Fruit fly (Drosophila melanogaster) whole organism, embryonic: Measurements from ENCODE around the gene Mkp3.

Source experiments
- Atf3 ChIP-seq: fragments of 200-800 bp; sonication (Bioruptor generic); optimal IDR thresholded peaks from 3 replicates; lab custom pipeline; 2016; ENCODE audit warnings: missing biosample characterization, missing genetic modification characterization
- Awh ChIP-seq: fragments of 200-800 bp; sonication (Bioruptor generic); IDR thresholded peaks from 2 replicates; pipeline ENCODE4, ENCODE4 v1.3.6; 2022; ENCODE audit warnings: missing biosample characterization, missing genetic modification characterization
- CG12155 ChIP-seq: fragments of 200-800 bp; sonication (Bioruptor generic); optimal IDR thresholded peaks from 3 replicates; lab custom pipeline; 2016; ENCODE audit warnings: missing biosample characterization, missing genetic modification characterization
- CG12219 ChIP-seq: fragments of 200-800 bp; sonication (Bioruptor generic); optimal IDR thresholded peaks from 3 replicates; lab custom pipeline; 2018; ENCODE audit warnings: missing biosample characterization, mild to moderate bottlenecking, missing genetic modification characterization
- CG12299 ChIP-seq: fragments of 200-800 bp; sonication (Bioruptor generic); optimal IDR thresholded peaks from 2 replicates; lab custom pipeline; 2018; ENCODE audit warnings: missing biosample characterization, mild to moderate bottlenecking, missing genetic modification characterization
- CG1233 ChIP-seq: fragments of 200-800 bp; sonication (Bioruptor generic); optimal IDR thresholded peaks from 4 replicates; lab custom pipeline; 2018; ENCODE audit warnings: missing biosample characterization, mild to moderate bottlenecking, missing genetic modification characterization
- CG13424 ChIP-seq: fragments of 200-800 bp; sonication (Bioruptor generic); optimal IDR thresholded peaks from 2 replicates; lab custom pipeline; 2019; ENCODE audit warnings: missing biosample characterization, mild to moderate bottlenecking, missing genetic modification characterization, moderate library complexity
- CG17186 ChIP-seq: fragments of 200-800 bp; sonication (Bioruptor generic); optimal IDR thresholded peaks from 3 replicates; lab custom pipeline; 2017; ENCODE audit warnings: missing biosample characterization, missing genetic modification reagents, missing genetic modification characterization
- CG17612 ChIP-seq: fragments of 200-800 bp; sonication (Bioruptor generic); IDR thresholded peaks from 2 replicates; pipeline ENCODE4 v1.3.6; 2022; ENCODE audit warnings: missing biosample characterization, missing genetic modification characterization
- CG1792 ChIP-seq: fragments of 200-800 bp; sonication (Bioruptor generic); optimal IDR thresholded peaks from 2 replicates; lab custom pipeline; 2016; ENCODE audit warnings: missing biosample characterization, missing genetic modification characterization
- CG30020 ChIP-seq: fragments of 200-800 bp; optimal IDR thresholded peaks from 2 replicates; lab custom pipeline; 2019; ENCODE audit warnings: missing biosample characterization, mild to moderate bottlenecking, missing genetic modification characterization, moderate library complexity
- CG30431 ChIP-seq: fragments of 200-800 bp; sonication (Bioruptor generic); optimal IDR thresholded peaks from 2 replicates; lab custom pipeline; 2017; ENCODE audit warnings: missing biosample characterization, missing genetic modification characterization
- CG3065 ChIP-seq: fragments of 200-800 bp; sonication (Bioruptor generic); optimal IDR thresholded peaks from 2 replicates; lab custom pipeline; 2016; ENCODE audit warnings: missing biosample characterization, missing genetic modification characterization
- CG3407 ChIP-seq: fragments of 200-800 bp; sonication (Bioruptor generic); optimal IDR thresholded peaks from 2 replicates; lab custom pipeline; 2018; ENCODE audit warnings: missing biosample characterization, mild to moderate bottlenecking, missing genetic modification characterization
- CG3726 ChIP-seq: fragments of 200-800 bp; sonication (Bioruptor generic); IDR thresholded peaks from 3 replicates; pipeline ENCODE4, ENCODE4 v1.3.6; 2022; ENCODE audit warnings: missing biosample characterization, missing genetic modification characterization
- CG6791 ChIP-seq: fragments of 200-800 bp; sonication (Bioruptor generic); IDR thresholded peaks from 3 replicates; pipeline ENCODE4 v1.3.6; 2022; ENCODE audit warnings: missing biosample characterization, missing genetic modification characterization; ENCODE audit not compliant: partially characterized antibody
- CG9932 ChIP-seq: fragments of 200-800 bp; sonication (Bioruptor generic); IDR thresholded peaks from 2 replicates; pipeline ENCODE4 v1.3.6; 2022; ENCODE audit warnings: missing biosample characterization, missing genetic modification characterization
- D ChIP-seq, 2 experiments: fragments of 200-800 bp in 1 of 2; fragments of >200 bp in 1 of 2; sonication (Bioruptor generic) in 1 of 2; optimal IDR thresholded peaks; 2 replicates in 1 of 2; 3 replicates in 1 of 2; lab custom pipeline; 2017; ENCODE audit warnings: mild to moderate bottlenecking in 1 of 2, missing biosample characterization in 1 of 2, missing genetic modification characterization in 1 of 2, missing genetic modification reagents in 1 of 2
- H15 ChIP-seq: fragments of 200-800 bp; sonication (Bioruptor generic); IDR thresholded peaks from 3 replicates; pipeline ENCODE4 v1.3.6; 2022; ENCODE audit warnings: missing biosample characterization, missing genetic modification characterization
- H2.0 ChIP-seq: fragments of 200-800 bp; sonication (Bioruptor generic); IDR thresholded peaks from 2 replicates; pipeline ENCODE4 v1.3.6; 2022; ENCODE audit warnings: missing biosample characterization, missing genetic modification characterization
- HLH3B ChIP-seq: fragments of 200-800 bp; sonication (Bioruptor generic); IDR thresholded peaks from 2 replicates; pipeline ENCODE4 v1.3.6; 2022; ENCODE audit warnings: missing biosample characterization, missing genetic modification characterization
- HmgZ ChIP-seq: fragments of 200-800 bp; sonication (Bioruptor generic); optimal IDR thresholded peaks from 2 replicates; lab custom pipeline; 2018; ENCODE audit warnings: missing biosample characterization, mild to moderate bottlenecking, missing genetic modification characterization
- Lim3 ChIP-seq: fragments of 200-800 bp; sonication (Bioruptor generic); IDR thresholded peaks from 2 replicates; pipeline ENCODE4 v1.3.6; 2022; ENCODE audit warnings: missing biosample characterization, missing genetic modification characterization
- Ravus ChIP-seq: fragments of 200-800 bp; sonication (Bioruptor generic); IDR thresholded peaks from 2 replicates; pipeline ENCODE4 v1.3.6; 2022; ENCODE audit warnings: missing biosample characterization, missing genetic modification characterization
- Side ChIP-seq: fragments of 200-800 bp; sonication (Bioruptor generic); optimal IDR thresholded peaks from 2 replicates; lab custom pipeline; 2016; ENCODE audit warnings: missing biosample characterization, missing genetic modification characterization
- ap ChIP-seq: fragments of 200-800 bp; sonication (Bioruptor generic); IDR thresholded peaks from 2 replicates; pipeline ENCODE4 v1.3.6; 2022; ENCODE audit warnings: missing biosample characterization, missing genetic modification characterization
- bab2 ChIP-seq: fragments of 200-800 bp; sonication (Bioruptor generic); optimal IDR thresholded peaks from 2 replicates; lab custom pipeline; 2016; ENCODE audit warnings: missing biosample characterization, missing genetic modification characterization
- cad ChIP-seq: fragments of >200 bp; optimal IDR thresholded peaks from 2 replicates; lab custom pipeline; 2017; ENCODE audit warnings: missing biosample characterization, missing genetic modification characterization
- cato ChIP-seq: fragments of 200-800 bp; sonication (Bioruptor generic); optimal IDR thresholded peaks from 2 replicates; lab custom pipeline; 2016; ENCODE audit warnings: missing biosample characterization, missing genetic modification characterization, borderline replicate concordance
- dmrt99B ChIP-seq: fragments of 200-800 bp; sonication (Bioruptor generic); optimal IDR thresholded peaks from 2 replicates; lab custom pipeline; 2018; ENCODE audit warnings: missing biosample characterization, mild to moderate bottlenecking, missing genetic modification characterization, moderate library complexity
- en ChIP-seq: fragments of 200-800 bp; sonication (Bioruptor generic); optimal IDR thresholded peaks from 2 replicates; lab custom pipeline; 2016; ENCODE audit warnings: missing biosample characterization, missing genetic modification characterization
- insv ChIP-seq, 2 experiments: fragments of 200-800 bp; sonication (Bioruptor generic); optimal IDR thresholded peaks; 3 replicates each; lab custom pipeline; 2016 to 2018; ENCODE audit warnings: missing biosample characterization in 2 of 2, missing genetic modification characterization in 2 of 2
- inv ChIP-seq: fragments of 200-800 bp; sonication (Bioruptor generic); IDR thresholded peaks from 2 replicates; pipeline ENCODE4 v1.3.6; 2022; ENCODE audit warnings: missing biosample characterization, missing genetic modification characterization; ENCODE audit not compliant: partially characterized antibody
- mld ChIP-seq: fragments of 200-800 bp; sonication (Bioruptor generic); IDR thresholded peaks from 3 replicates; pipeline ENCODE4 v1.3.6; 2022; ENCODE audit warnings: missing biosample characterization, missing genetic modification characterization; ENCODE audit not compliant: partially characterized antibody
- nerfin-2 ChIP-seq: fragments of 200-800 bp; sonication (Bioruptor generic); IDR thresholded peaks from 2 replicates; pipeline ENCODE4 v1.3.6; 2022; ENCODE audit warnings: missing biosample characterization, missing genetic modification characterization; ENCODE audit not compliant: partially characterized antibody
- onecut ChIP-seq: fragments of 200-800 bp; sonication (Bioruptor generic); IDR thresholded peaks from 2 replicates; pipeline ENCODE4 v1.3.6; 2022; ENCODE audit warnings: missing biosample characterization, missing genetic modification characterization
- pfk ChIP-seq: fragments of 200-800 bp; sonication (Bioruptor generic); optimal IDR thresholded peaks from 2 replicates; lab custom pipeline; 2018; ENCODE audit warnings: missing biosample characterization, mild to moderate bottlenecking, missing genetic modification characterization, moderate library complexity
- pita ChIP-seq: fragments of 200-800 bp; sonication (Bioruptor generic); optimal IDR thresholded peaks from 2 replicates; lab custom pipeline; 2017; ENCODE audit warnings: missing biosample characterization, mild to moderate bottlenecking, missing genetic modification characterization
- row ChIP-seq: fragments of 200-800 bp; sonication (Bioruptor generic); IDR thresholded peaks from 3 replicates; pipeline ENCODE4 v1.3.6; 2022; ENCODE audit warnings: missing biosample characterization, missing genetic modification characterization
- salm ChIP-seq: fragments of 200-800 bp; sonication (Bioruptor generic); optimal IDR thresholded peaks from 2 replicates; lab custom pipeline; 2018; ENCODE audit warnings: missing biosample characterization, mild to moderate bottlenecking, missing genetic modification characterization
- sens ChIP-seq: fragments of 200-800 bp; sonication (Bioruptor generic); peaks from one replicate; lab custom pipeline; 2016; ENCODE audit warnings: missing biosample characterization, missing genetic modification characterization
- stwl ChIP-seq: fragments of 200-800 bp; sonication (Bioruptor generic); optimal IDR thresholded peaks from 3 replicates; lab custom pipeline; 2018; ENCODE audit warnings: missing biosample characterization, mild to moderate bottlenecking, missing genetic modification characterization, moderate library complexity
- tll ChIP-seq, 2 experiments: fragments of 200-800 bp in 1 of 2; fragments of >200 bp in 1 of 2; sonication (Bioruptor generic) in 1 of 2; optimal IDR thresholded peaks; 2 replicates each; lab custom pipeline; 2017 to 2019; ENCODE audit warnings: missing biosample characterization in 2 of 2, missing genetic modification characterization in 2 of 2, mild to moderate bottlenecking in 1 of 2, moderate library complexity in 1 of 2
- tx ChIP-seq: fragments of 200-800 bp; sonication (Bioruptor generic); optimal IDR thresholded peaks from 2 replicates; lab custom pipeline; 2016; ENCODE audit warnings: missing biosample characterization, missing genetic modification characterization
- unpg ChIP-seq: fragments of 200-800 bp; sonication (Bioruptor generic); optimal IDR thresholded peaks from 3 replicates; lab custom pipeline; 2018; ENCODE audit warnings: missing biosample characterization, mild to moderate bottlenecking, missing genetic modification characterization, moderate library complexity
- vfl ChIP-seq: fragments of 200-800 bp; sonication (Bioruptor generic); optimal IDR thresholded peaks from 2 replicates; lab custom pipeline; 2016; ENCODE audit warnings: missing biosample characterization, missing genetic modification characterization

The Mkp3 gene

DNA sequence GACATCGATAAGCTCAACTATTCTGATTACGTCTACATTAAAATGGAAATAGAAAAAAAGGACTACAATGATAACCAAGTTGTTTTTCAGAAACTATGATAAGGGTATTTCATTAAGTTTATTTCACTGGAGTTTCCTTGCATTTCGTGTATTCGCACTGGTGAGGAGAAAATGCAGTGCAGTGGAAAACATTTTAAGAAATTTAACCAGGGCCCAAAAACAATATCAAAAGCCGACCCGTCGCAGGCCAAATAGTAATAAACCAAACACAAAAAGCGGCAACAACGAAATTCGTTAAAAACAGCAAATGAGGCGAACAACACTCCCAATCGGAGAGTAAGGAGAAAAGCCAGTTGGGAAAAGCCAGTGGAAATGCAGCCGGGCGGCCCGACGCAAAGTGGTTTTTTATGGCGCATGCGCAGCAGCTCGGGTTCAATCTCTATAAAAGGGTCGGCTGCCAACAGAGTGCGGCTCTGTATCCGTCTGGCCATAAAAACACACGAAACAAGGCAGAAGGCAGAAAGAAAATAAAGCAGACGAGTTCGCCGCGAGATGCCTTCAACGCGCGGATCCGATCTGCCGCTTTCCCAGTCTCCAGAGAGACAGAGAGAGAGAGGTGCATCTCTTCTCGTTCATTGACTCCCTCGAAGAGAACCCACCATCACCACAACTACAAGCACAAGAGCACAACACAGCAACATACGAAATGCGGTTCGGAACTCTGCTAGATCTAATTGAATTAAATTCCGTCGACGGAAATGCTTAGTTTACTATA lies 5.1 kb downstream of the Mkp3 start (continued):
- TF ChIP-seq CG3065 (GFP tag; lab: Kevin White, UChicago) (no peak), cato (GFP tag; lab: Kevin White, UChicago) (no peak), cad (peak; percentile 91), tll (GFP tag; optimal IDR thresholded peaks at IDR 0.05; lab: Kevin White, UChicago) (peak in 1 of 2 experiments; percentile 50), CG1233 (GFP tag; lab: Kevin White, UChicago) (no peak), mld (GFP tag; lab: Robert Waterston, UW) (no peak), nerfin-2 (GFP tag; lab: Robert Waterston, UW) (no peak), H15 (no peak), CG17186 (no peak), pita (GFP tag; lab: Kevin White, UChicago) (peak; percentile 18), CG6791 (GFP tag; lab: Robert Waterston, UW) (peak; percentile 47; the same call in 1 of the 3 replicates), stwl (tag; lab: Kevin White, UChicago) (peak; percentile 32), ap (GFP tag; lab: Robert Waterston, UW) (no peak), CG12155 (GFP tag; lab: Kevin White, UChicago) (no peak), CG17612 (GFP tag; lab: Robert Waterston, UW) (no peak)

- TF ChIP-seq CG3407 (no peak), insv (GFP tag; optimal IDR thresholded peaks at IDR 0.05; lab: Kevin White, UChicago) (no peak), HmgZ (no peak), CG30020 (tag; lab: Kevin White, UChicago) (no peak), onecut (GFP tag; lab: Robert Waterston, UW) (no peak), pfk (no peak), Side (GFP tag; lab: Kevin White, UChicago) (no peak), HLH3B (GFP tag; lab: Robert Waterston, UW) (no peak), tx (GFP tag; lab: Kevin White, UChicago) (no peak), Awh (GFP tag; lab: Robert Waterston, UW) (no peak), row (GFP tag; lab: Robert Waterston, UW) (peak; percentile 45; the same call in 2 of the 3 replicates), Atf3 (no peak), Lim3 (GFP tag; lab: Robert Waterston, UW) (no peak), CG13424 (peak; percentile 26), CG3726 (GFP tag; lab: Robert Waterston, UW) (no peak), inv (no peak), CG12299 (tag; lab: Kevin White, UChicago) (no peak), bab2 (GFP tag; lab: Kevin White, UChicago) (no peak), en (GFP tag; lab: Kevin White, UChicago) (no peak), sens (GFP tag; lab: Kevin White, UChicago) (peak; percentile 90), unpg (GFP tag; lab: Kevin White, UChicago) (no peak), salm (no peak), H2.0 (no peak), vfl (GFP tag; lab: Kevin White, UChicago) (no peak), CG30431 (GFP tag; lab: Kevin White, UChicago) (no peak), dmrt99B (tag; lab: Kevin White, UChicago) (peak; percentile 59), CG1792 (no peak), Ravus (GFP tag; lab: Robert Waterston, UW) (no peak), CG9932 (GFP tag; lab: Robert Waterston, UW) (peak; percentile 27; the same call in 1 of the 2 replicates), D (optimal IDR thresholded peaks at IDR 0.05; lab: Kevin White, UChicago) (no peak), D (GFP tag; optimal IDR thresholded peaks at IDR 0.05; lab: Kevin White, UChicago) (no peak), CG12219 (GFP tag; lab: Kevin White, UChicago) (peak; percentile 18)
These were observed 6.2 kb downstream of the Mkp3 start for dm6 chr3L:19079798-19080691.
